Worm (Caenorhabditis elegans): ENCODE results near the gene tba-9.

tba-9 gene

DNA sequence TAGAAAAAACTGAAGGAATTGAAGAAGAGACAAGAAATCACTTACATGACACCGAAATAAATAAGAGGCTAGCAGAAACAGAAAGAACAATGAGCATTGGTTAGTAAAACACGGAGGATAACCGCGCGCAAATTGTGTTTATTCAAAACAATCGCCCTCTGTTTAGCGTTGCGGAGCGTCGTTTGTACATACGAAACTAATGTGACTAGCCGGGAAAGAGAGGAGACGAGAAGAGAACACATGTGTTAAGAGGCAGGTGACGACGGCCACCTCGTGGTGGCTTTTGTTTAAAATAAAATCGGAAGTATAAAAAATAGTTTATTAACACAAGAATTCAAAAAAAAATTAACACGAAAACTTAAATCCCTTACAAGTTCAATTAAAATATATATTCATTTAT lies 6.8 kb upstream of the tba-9 start, which contains the start of gene F40F4.7 (continued):
- TF ChIP-seq dpl-1 (GFP tag; optimal IDR thresholded peaks at IDR 0.05) (peak; percentile 56), egl-43 (GFP tag; IDR thresholded peaks at IDR 0.05) (no peak), F44E2.7 (GFP tag; IDR thresholded peaks at IDR 0.05) (no peak), zfp-2 (tag; optimal IDR thresholded peaks at IDR 0.05) (no peak), nhr-11 (tag; optimal IDR thresholded peaks at IDR 0.05) (peak; percentile 59), T20F7.1 (GFP tag; optimal IDR thresholded peaks at IDR 0.05) (peak; percentile 95), zip-2 (tag; optimal IDR thresholded peaks at IDR 0.05) (no peak), lin-29 (GFP tag; IDR thresholded peaks at IDR 0.05) (no peak), php-3 (GFP tag; IDR thresholded peaks at IDR 0.05) (no peak), F49E8.2 (tag; optimal IDR thresholded peaks at IDR 0.05; ENCODE audit: borderline replicate concordance) (no peak), nhr-48 (tag; optimal IDR thresholded peaks at IDR 0.05) (peak; percentile 21), D1046.2 (GFP tag; IDR thresholded peaks at IDR 0.05) (no peak), gei-8 (GFP tag; optimal IDR thresholded peaks at IDR 0.05) (no peak), nhr-111 (GFP tag; optimal IDR thresholded peaks at IDR 0.05) (no peak), Y48G9A.11 (GFP tag; IDR thresholded peaks at IDR 0.05) (no peak), ceh-82 (tag; optimal IDR thresholded peaks at IDR 0.05) (no peak), saeg-2 (GFP tag; IDR thresholded peaks at IDR 0.05) (no peak), nhr-25 (tag; optimal IDR thresholded peaks at IDR 0.05; ENCODE audit: borderline replicate concordance, insufficient read depth) (no peak), hlh-11 (tag; optimal IDR thresholded peaks at IDR 0.05) (peak; percentile 90), T26A8.4 (GFP tag; IDR thresholded peaks at IDR 0.05) (no peak), F10B5.3 (tag; optimal IDR thresholded peaks at IDR 0.05) (no peak), duxl-1 (tag; optimal IDR thresholded peaks at IDR 0.05; ENCODE audit: poor library complexity) (no peak), egl-27 (tag; optimal IDR thresholded peaks at IDR 0.05) (no peak), zfp-3 (GFP tag; conservative IDR thresholded peaks at IDR 0.05) (no peak), F26F4.8 (GFP tag; conservative IDR thresholded peaks at IDR 0.05) (no peak), set-16 (GFP tag; IDR thresholded peaks at IDR 0.05) (no peak), ceh-32 (tag; optimal IDR thresholded peaks at IDR 0.05; ENCODE audit: poor library complexity) (no peak), nhr-76 (tag; optimal IDR thresholded peaks at IDR 0.05) (no peak), unc-130 (GFP tag; optimal IDR thresholded peaks at IDR 0.05) (no peak), ctbp-1 (GFP tag; IDR thresholded peaks at IDR 0.05) (no peak), lin-38 (GFP tag; IDR thresholded peaks at IDR 0.05) (no peak), Y5F2A.4 (GFP tag; optimal IDR thresholded peaks at IDR 0.05) (no peak), nhr-10 (tag; optimal IDR thresholded peaks at IDR 0.05) (no peak), nhr-6 (tag; optimal IDR thresholded peaks at IDR 0.05) (peak; percentile 23), mes-2 (tag; optimal IDR thresholded peaks at IDR 0.05; ENCODE audit: poor library complexity, severe bottlenecking) (peak; percentile 69), arid-1 (GFP tag; conservative IDR thresholded peaks at IDR 0.05) (peak; percentile 55; the same call in 1 of the 2 replicates), Y105C5A.15 (GFP tag; IDR thresholded peaks at IDR 0.05) (no peak), unc-62 (GFP tag; optimal IDR thresholded peaks at IDR 0.05 in 1 of 2) (no peak), unc-62 (tag; optimal IDR thresholded peaks at IDR 0.05) (no peak), madf-9 (GFP tag; conservative IDR thresholded peaks at IDR 0.05) (no peak), mdl-1 (tag; optimal IDR thresholded peaks at IDR 0.05) (peak; percentile 66 to 91), ZK546.5 (tag; optimal IDR thresholded peaks at IDR 0.05) (no peak), spr-1 (tag; optimal IDR thresholded peaks at IDR 0.05) (no peak), aly-2 (tag; optimal IDR thresholded peaks at IDR 0.05) (no peak), ceh-62 (tag; optimal IDR thresholded peaks at IDR 0.05) (no peak), nhr-77 (tag; optimal IDR thresholded peaks at IDR 0.05) (peak; percentile 57), pha-4 (GFP tag; IDR thresholded peaks at IDR 0.05) (no peak), pha-4 (tag; optimal IDR thresholded peaks at IDR 0.05) (peak; percentile 90), snpc-4 (tag; optimal IDR thresholded peaks at IDR 0.05) (no peak), tag-97 (GFP tag; IDR thresholded peaks at IDR 0.05) (no peak), ceh-28 (tag; optimal IDR thresholded peaks at IDR 0.05) (no peak), dve-1 (tag; optimal IDR thresholded peaks at IDR 0.05; ENCODE audit: insufficient read depth) (peak; percentile 80)

Measured in whole organism, L4 larva.